Worm (Caenorhabditis elegans): ENCODE measurements around the gene R04F11.3.

Gene R04F11.3

ce11 chrV:12303453-12304077 lies 13.4 kb downstream of the R04F11.3 start (continued):
- TF ChIP-seq ref-2 (tag; optimal IDR thresholded peaks at IDR 0.05) (peak; percentile 100), unc-3 (GFP tag; conservative IDR thresholded peaks at IDR 0.05) (peak; percentile 100), unc-3 (tag; optimal IDR thresholded peaks at IDR 0.05) (peak; percentile 100), ets-4 (tag; optimal IDR thresholded peaks at IDR 0.05) (peak; percentile 98), C08G9.2 (tag; optimal IDR thresholded peaks at IDR 0.05) (peak; percentile 98), pag-3 (tag; optimal IDR thresholded peaks at IDR 0.05; ENCODE audit: borderline replicate concordance) (peak; percentile 99), K02D7.2 (tag; optimal IDR thresholded peaks at IDR 0.05) (peak; percentile 100), pha-2 (tag; optimal IDR thresholded peaks at IDR 0.05) (peak; percentile 98), hlh-8 (tag; optimal IDR thresholded peaks at IDR 0.05) (peak; percentile 98), ceh-9 (tag; optimal IDR thresholded peaks at IDR 0.05) (peak; percentile 100), elt-4 (tag; optimal IDR thresholded peaks at IDR 0.05) (peak; percentile 99), elt-2 (tag; optimal IDR thresholded peaks at IDR 0.05) (peak; percentile 100), zip-5 (tag; optimal IDR thresholded peaks at IDR 0.05) (peak; percentile 98), unc-55 (GFP tag; optimal IDR thresholded peaks at IDR 0.05) (peak; percentile 30), hlh-6 (tag; optimal IDR thresholded peaks at IDR 0.05) (peak; percentile 100), ceh-31 (tag; optimal IDR thresholded peaks at IDR 0.05) (peak; percentile 98), lin-11 (tag; optimal IDR thresholded peaks at IDR 0.05) (peak; percentile 98), che-1 (tag; optimal IDR thresholded peaks at IDR 0.05) (peak; percentile 99), unc-42 (tag; optimal IDR thresholded peaks at IDR 0.05) (peak; percentile 95), K09A11.1 (tag; optimal IDR thresholded peaks at IDR 0.05; ENCODE audit: insufficient read depth) (peak; percentile 98), hlh-30 (tag; optimal IDR thresholded peaks at IDR 0.05; ENCODE audit: insufficient read depth) (peak; percentile 92), ceh-19 (GFP tag; optimal IDR thresholded peaks at IDR 0.05) (peak; percentile 100), F13H6.1 (tag; optimal IDR thresholded peaks at IDR 0.05) (peak; percentile 99), hlh-15 (tag; optimal IDR thresholded peaks at IDR 0.05) (peak; percentile 100), fkh-10 (GFP tag; optimal IDR thresholded peaks at IDR 0.05) (peak; percentile 97), Y22D7AL.16 (tag; optimal IDR thresholded peaks at IDR 0.05) (peak; percentile 99), pros-1 (tag; optimal IDR thresholded peaks at IDR 0.05) (peak; percentile 99), sox-4 (tag; optimal IDR thresholded peaks at IDR 0.05) (peak; percentile 100), madf-2 (tag; optimal IDR thresholded peaks at IDR 0.05) (peak; percentile 99), ttx-3 (tag; optimal IDR thresholded peaks at IDR 0.05) (peak; percentile 99), pat-9 (tag; optimal IDR thresholded peaks at IDR 0.05) (peak; percentile 100), syd-9 (tag; optimal IDR thresholded peaks at IDR 0.05) (peak; percentile 99), pax-1 (tag; optimal IDR thresholded peaks at IDR 0.05) (peak; percentile 29), sdc-2 (tag; optimal IDR thresholded peaks at IDR 0.05) (peak; percentile 95), npax-4 (tag; optimal IDR thresholded peaks at IDR 0.05) (peak; percentile 99), eyg-1 (tag; optimal IDR thresholded peaks at IDR 0.05) (peak; percentile 100), ahr-1 (tag; optimal IDR thresholded peaks at IDR 0.05) (peak; percentile 99), dve-1 (tag; optimal IDR thresholded peaks at IDR 0.05) (peak; percentile 99), T23F11.4 (GFP tag; optimal IDR thresholded peaks at IDR 0.05) (peak; percentile 100), nfya-1 (tag; optimal IDR thresholded peaks at IDR 0.05) (peak; percentile 93), nhr-11 (tag; optimal IDR thresholded peaks at IDR 0.05) (no peak), tbx-2 (tag; optimal IDR thresholded peaks at IDR 0.05) (peak; percentile 99), rnt-1 (tag; optimal IDR thresholded peaks at IDR 0.05) (peak; percentile 99), dmd-4 (tag; optimal IDR thresholded peaks at IDR 0.05; ENCODE audit: borderline replicate concordance) (peak; percentile 99), C38D4.7 (GFP tag; optimal IDR thresholded peaks at IDR 0.05) (peak; percentile 98), odd-2 (tag; optimal IDR thresholded peaks at IDR 0.05) (peak; percentile 94), ceh-24 (tag; optimal IDR thresholded peaks at IDR 0.05) (peak; percentile 99), pha-4 (tag; optimal IDR thresholded peaks at IDR 0.05) (no peak), ceh-34 (tag; optimal IDR thresholded peaks at IDR 0.05) (peak; percentile 100)

Measured in whole organism, late embryonic.